Worm (Caenorhabditis elegans): ENCODE measurements around the gene iars-1.

DNA sequence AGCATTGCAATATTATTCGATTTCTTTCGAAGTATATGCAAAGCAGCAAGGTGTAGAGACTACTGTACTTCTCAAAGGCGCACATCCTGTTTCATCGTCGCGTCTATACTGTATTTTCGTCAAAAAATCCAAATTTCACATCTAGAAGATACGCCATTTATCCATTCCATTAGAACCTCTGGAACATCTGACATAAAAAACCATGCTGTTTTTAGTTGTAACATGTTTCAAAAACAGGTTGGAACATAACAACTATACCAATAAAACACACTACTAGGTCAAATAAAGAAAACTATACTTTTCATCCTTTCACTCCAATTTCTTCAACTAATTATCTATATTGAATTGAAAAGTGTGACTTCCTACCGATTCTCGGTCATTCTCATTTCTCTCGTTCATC lies 8.1 kb upstream of the iars-1 start, which contains the start of gene ugt-59:
- no peak for TF ChIP-seq ama-1 (optimal IDR thresholded peaks at IDR 0.05)
- no peak for TF ChIP-seq tra-4 (tag; optimal IDR thresholded peaks at IDR 0.05)
- TF ChIP-seq scrt-1 (GFP tag; IDR thresholded peaks at IDR 0.05): no peak
- TF ChIP-seq B0310.2 (tag; optimal IDR thresholded peaks at IDR 0.05): no peak
- TF ChIP-seq hmg-4 (GFP tag; optimal IDR thresholded peaks at IDR 0.05): no peak
- no peak for TF ChIP-seq tbx-37 (GFP tag; conservative IDR thresholded peaks at IDR 0.05)
